Worm (Caenorhabditis elegans) whole organism, L3 larva: ENCODE measurements around the gene che-11.

Experiments
- R02D3.7 ChIP-seq: fragments of 150-350 bp; optimal IDR thresholded peaks from 2 replicates; lab custom pipeline; 2014; ENCODE audit warnings: missing biosample characterization, missing genetic modification characterization
- ZK546.5 ChIP-seq: sonication (generic microtip); optimal IDR thresholded peaks from 2 replicates; lab custom pipeline; 2017; ENCODE audit warnings: missing biosample characterization, missing genetic modification characterization
- aly-2 ChIP-seq: fragments of 150-350 bp; optimal IDR thresholded peaks from 2 replicates; lab custom pipeline; 2014; ENCODE audit warnings: missing biosample characterization, missing genetic modification characterization
- ama-1 ChIP-seq: fragments of 150-350 bp; optimal IDR thresholded peaks from 2 replicates; lab custom pipeline; 2018
- ceh-82 ChIP-seq: fragments of 150-350 bp; optimal IDR thresholded peaks from 2 replicates; lab custom pipeline; 2014; ENCODE audit warnings: missing biosample characterization, missing genetic modification characterization
- daf-12 ChIP-seq: fragments of 150-350 bp; optimal IDR thresholded peaks from 2 replicates; lab custom pipeline; 2014; ENCODE audit warnings: missing biosample characterization, missing genetic modification reagents, missing genetic modification characterization
- egl-27 ChIP-seq: sonication (generic microtip); optimal IDR thresholded peaks from 4 replicates; lab custom pipeline; 2017; ENCODE audit warnings: missing biosample characterization, missing genetic modification reagents, missing genetic modification characterization
- egl-5 ChIP-seq: fragments of 150-350 bp; optimal IDR thresholded peaks from 2 replicates; lab custom pipeline; 2017; ENCODE audit warnings: missing biosample characterization, missing genetic modification reagents, missing genetic modification characterization, inconsistent platforms
- elt-3 ChIP-seq, 3 experiments: fragments of 150-350 bp in 1 of 3; sonication (generic microtip) in 2 of 3; optimal IDR thresholded peaks; 2 replicates in 2 of 3; 4 replicates in 1 of 3; lab custom pipeline; 2014 to 2017; ENCODE audit warnings: missing biosample characterization in 3 of 3, missing genetic modification characterization in 3 of 3
- eor-1 ChIP-seq, 2 experiments: fragments of 150-350 bp; optimal IDR thresholded peaks; 2 replicates each; lab custom pipeline; 2014 to 2018; ENCODE audit warnings: missing biosample characterization in 2 of 2, missing genetic modification characterization in 2 of 2
- fos-1 ChIP-seq: fragments of 150-350 bp; optimal IDR thresholded peaks from 2 replicates; lab custom pipeline; 2014; ENCODE audit warnings: missing biosample characterization, missing genetic modification characterization
- hmg-11 ChIP-seq: sonication (generic microtip); optimal IDR thresholded peaks from 2 replicates; lab custom pipeline; 2016; ENCODE audit warnings: missing genetic modification characterization, missing compliant biosample characterization
- jun-1 ChIP-seq: fragments of 150-350 bp; optimal IDR thresholded peaks from 2 replicates; lab custom pipeline; 2014; ENCODE audit warnings: missing biosample characterization, missing genetic modification reagents, missing genetic modification characterization
- lin-15B ChIP-seq: fragments of 150-350 bp; optimal IDR thresholded peaks from 2 replicates; lab custom pipeline; 2014; ENCODE audit warnings: missing biosample characterization, missing genetic modification characterization
- lin-39 ChIP-seq: fragments of 150-350 bp; optimal IDR thresholded peaks from 2 replicates; lab custom pipeline; 2018; ENCODE audit warnings: missing biosample characterization, missing genetic modification reagents, missing genetic modification characterization
- lsy-12 ChIP-seq: sonication (generic microtip); optimal IDR thresholded peaks from 2 replicates; lab custom pipeline; 2016; ENCODE audit warnings: mild to moderate bottlenecking, missing genetic modification characterization, missing compliant biosample characterization
- mdl-1 ChIP-seq: fragments of 150-350 bp; optimal IDR thresholded peaks from 2 replicates; lab custom pipeline; 2014; ENCODE audit warnings: missing biosample characterization, missing genetic modification characterization
- mml-1 ChIP-seq: fragments of 150-350 bp; sonication (generic microtip); optimal IDR thresholded peaks from 3 replicates; lab custom pipeline; 2014; ENCODE audit warnings: missing biosample characterization, missing genetic modification characterization
- nhr-12 ChIP-seq: fragments of 150-350 bp; optimal IDR thresholded peaks from 2 replicates; lab custom pipeline; 2014; ENCODE audit warnings: missing biosample characterization, missing genetic modification characterization
- nhr-23 ChIP-seq: fragments of 150-350 bp; optimal IDR thresholded peaks from 2 replicates; lab custom pipeline; 2014; ENCODE audit warnings: missing biosample characterization, missing genetic modification reagents, missing genetic modification characterization
- nhr-237 ChIP-seq: fragments of 150-350 bp; optimal IDR thresholded peaks from 2 replicates; lab custom pipeline; 2014; ENCODE audit warnings: missing biosample characterization, missing genetic modification characterization
- nhr-25 ChIP-seq: sonication (generic microtip); optimal IDR thresholded peaks from 2 replicates; lab custom pipeline; 2017; ENCODE audit warnings: missing biosample characterization, missing genetic modification characterization
- nhr-67 ChIP-seq: fragments of 150-350 bp; optimal IDR thresholded peaks from 2 replicates; lab custom pipeline; 2014; ENCODE audit warnings: missing biosample characterization, missing genetic modification characterization
- pha-4 ChIP-seq: fragments of 150-350 bp; optimal IDR thresholded peaks from 2 replicates; lab custom pipeline; 2014; ENCODE audit warnings: missing biosample characterization, missing genetic modification reagents, missing genetic modification characterization
- pqm-1 ChIP-seq: fragments of 150-350 bp; optimal IDR thresholded peaks from 2 replicates; lab custom pipeline; 2017; ENCODE audit warnings: missing biosample characterization, missing genetic modification characterization, inconsistent platforms
- snpc-4 ChIP-seq: fragments of 150-350 bp; optimal IDR thresholded peaks from 2 replicates; lab custom pipeline; 2014; ENCODE audit warnings: missing biosample characterization, missing genetic modification characterization
- tbx-2 ChIP-seq: sonication (generic microtip); optimal IDR thresholded peaks from 2 replicates; lab custom pipeline; 2016; ENCODE audit warnings: mild to moderate bottlenecking, missing genetic modification characterization, missing compliant biosample characterization
- unc-62 ChIP-seq: fragments of 150-350 bp; sonication (generic microtip); optimal IDR thresholded peaks from 4 replicates; lab custom pipeline; 2014; ENCODE audit warnings: missing biosample characterization, missing genetic modification reagents, missing genetic modification characterization
- zag-1 ChIP-seq: fragments of 150-350 bp; optimal IDR thresholded peaks from 2 replicates; lab custom pipeline; 2014; ENCODE audit warnings: missing biosample characterization, missing genetic modification characterization
- ztf-4 ChIP-seq: fragments of 150-350 bp; optimal IDR thresholded peaks from 2 replicates; lab custom pipeline; 2014; ENCODE audit warnings: missing biosample characterization, missing genetic modification characterization

Gene che-11

ce11 chrV:12188830-12189229 is 38.3 kb upstream of the che-11 start:
- no peak for TF ChIP-seq ZK546.5 (tag; lab: Kevin White, UChicago)
- TF ChIP-seq pha-4 (tag; lab: Kevin White, UChicago) = peak; percentile 76

ce11 chrV:12187344-12187743 is 36.8 kb upstream of the che-11 start, which contains the start of gene ZK863.8:
Gene ZK863.8, minus strand, starts transcription at chrV:12187516.
- TF ChIP-seq R02D3.7 (tag; lab: Kevin White, UChicago) (no peak), pha-4 (tag; lab: Kevin White, UChicago) (peak; percentile 91)

- TF ChIP-seq aly-2 (tag; lab: Kevin White, UChicago) = no peak
- TF ChIP-seq lin-15B (tag; lab: Kevin White, UChicago) = peak; percentile 4
- TF ChIP-seq nhr-23 = peak; percentile 0
- no peak for TF ChIP-seq egl-5 (tag; lab: Kevin White, UChicago)
Observed at ce11 chrV:12184308-12184999, 33.9 kb upstream of the che-11 start, which contains the start of gene srd-4. Gene srd-4, plus strand, starts transcription at chrV:12184949.

ce11 chrV:12183854-12184253 is 33.3 kb upstream of the che-11 start, which contains the start of gene usip-1:
Gene usip-1, minus strand, starts transcription at chrV:12184194.
- no peak for TF ChIP-seq lin-39 (tag; lab: Kevin White, UChicago)
- no peak for TF ChIP-seq hmg-11
- TF ChIP-seq snpc-4 (tag; lab: Kevin White, UChicago) = no peak
- no peak for TF ChIP-seq zag-1 (tag; lab: Kevin White, UChicago)
- TF ChIP-seq nhr-23 = no peak
- no peak for TF ChIP-seq mdl-1
- no peak for TF ChIP-seq lsy-12
- TF ChIP-seq, all 47 proteins: peak for 0

DNA sequence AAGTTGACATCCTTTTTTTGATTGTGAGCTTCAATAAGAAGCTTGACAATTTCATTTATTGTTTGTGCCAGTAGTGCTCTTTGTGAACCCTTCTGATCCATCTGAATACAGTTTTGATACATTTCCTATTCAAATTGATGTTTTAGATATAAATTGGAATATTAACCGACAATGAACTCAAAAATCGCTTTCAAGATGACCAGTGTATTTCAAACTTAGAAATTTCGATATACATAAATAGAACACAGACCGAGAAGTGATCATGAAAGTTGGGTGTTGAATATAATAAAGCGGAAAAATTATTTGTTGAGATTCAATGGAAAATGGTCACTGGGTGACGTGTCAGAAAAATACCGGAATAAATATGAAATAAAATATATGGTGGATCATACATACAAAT is 30.8 kb upstream of the che-11 start, which contains the start of gene elpc-3:
Gene elpc-3, minus strand, starts transcription at position 101 of the 400 bp plus-strand sequence.
- TF ChIP-seq elt-3 (tag; optimal IDR thresholded peaks at IDR 0.05; lab: Kevin White, UChicago) (no peak), jun-1 (no peak), daf-12 (tag; lab: Kevin White, UChicago) (no peak), unc-62 (no peak), egl-27 (tag; lab: Kevin White, UChicago) (no peak), nhr-67 (no peak), egl-5 (tag; lab: Kevin White, UChicago) (no peak), eor-1 (tag; optimal IDR thresholded peaks at IDR 0.05; lab: Kevin White, UChicago) (no peak), nhr-12 (tag; lab: Kevin White, UChicago) (no peak), lin-39 (tag; lab: Kevin White, UChicago) (no peak), mml-1 (tag; lab: Kevin White, UChicago) (no peak), zag-1 (tag; lab: Kevin White, UChicago) (no peak), tbx-2 (tag; lab: Kevin White, UChicago) (no peak), ceh-82 (tag; lab: Kevin White, UChicago) (no peak), nhr-237 (tag; lab: Kevin White, UChicago) (no peak), ama-1 (lab: Kevin White, UChicago) (no peak), ztf-4 (no peak), fos-1 (tag; lab: Kevin White, UChicago) (no peak), pqm-1 (no peak), aly-2 (tag; lab: Kevin White, UChicago) (no peak)

- TF ChIP-seq tbx-2 (tag; lab: Kevin White, UChicago) = no peak
- no peak for TF ChIP-seq nhr-12 (tag; lab: Kevin White, UChicago)
Observed at ce11 chrV:12179338-12179737, 28.8 kb upstream of the che-11 start, which contains the start of gene clec-224. Gene clec-224, minus strand, starts transcription at chrV:12179438.

ce11 chrV:12170114-12170513 is 19.6 kb upstream of the che-11 start, which contains the start of gene ZK863.1:
Gene ZK863.1, minus strand, starts transcription at chrV:12170214.
- TF ChIP-seq egl-5 (tag; lab: Kevin White, UChicago) (no peak), nhr-25 (tag; lab: Kevin White, UChicago) (no peak)
